Worm (Caenorhabditis elegans) whole organism, mixed stage, embryonic: Measurements from ENCODE around the gene kin-4.
"Not testable (repeated sequence)": the region's sequence is repeated elsewhere in the genome, so short reads cannot be mapped to it uniquely, and the experiment has no call there.

ENCODE experiments used
- M03D4.4 ChIP-seq: sonication (generic microtip); optimal IDR thresholded peaks from 2 replicates; lab custom pipeline; 2017; ENCODE audit warnings: mild to moderate bottlenecking, missing genetic modification characterization, missing compliant biosample characterization
- bed-3 ChIP-seq: fragments of 200-800 bp; sonication (Bioruptor generic); optimal IDR thresholded peaks from 3 replicates; lab custom pipeline; 2018; ENCODE audit warnings: mild to moderate bottlenecking, missing genetic modification characterization, moderate library complexity, missing compliant biosample characterization
- ceh-43 ChIP-seq: fragments of 200-800 bp; sonication (Bioruptor generic); optimal IDR thresholded peaks from 2 replicates; lab custom pipeline; 2018; ENCODE audit warnings: mild to moderate bottlenecking, missing genetic modification characterization, moderate library complexity, missing compliant biosample characterization
- ces-1 ChIP-seq: fragments of 150-350 bp; optimal IDR thresholded peaks from 2 replicates; lab custom pipeline; 2014; ENCODE audit warnings: missing biosample characterization, missing genetic modification reagents, missing genetic modification characterization
- elt-3 ChIP-seq: fragments of 150-350 bp; optimal IDR thresholded peaks from 2 replicates; lab custom pipeline; 2014; ENCODE audit warnings: missing biosample characterization, missing genetic modification characterization
- lin-13 ChIP-seq: fragments of 150-350 bp; optimal IDR thresholded peaks from 2 replicates; lab custom pipeline; 2014; ENCODE audit warnings: missing biosample characterization, missing genetic modification characterization
- nhr-12 ChIP-seq: fragments of 150-350 bp; optimal IDR thresholded peaks from 2 replicates; lab custom pipeline; 2014; ENCODE audit warnings: missing biosample characterization, missing genetic modification characterization
- nhr-237 ChIP-seq: fragments of 150-350 bp; optimal IDR thresholded peaks from 2 replicates; lab custom pipeline; 2014; ENCODE audit warnings: missing biosample characterization, missing genetic modification characterization
- nhr-28 ChIP-seq: fragments of 150-350 bp; optimal IDR thresholded peaks from 2 replicates; lab custom pipeline; 2014; ENCODE audit warnings: missing biosample characterization, missing genetic modification characterization
- pha-4 ChIP-seq: fragments of 150-350 bp; optimal IDR thresholded peaks from 2 replicates; lab custom pipeline; 2018; ENCODE audit warnings: missing biosample characterization, missing genetic modification reagents, missing genetic modification characterization
- snpc-4 ChIP-seq: fragments of 150-350 bp; optimal IDR thresholded peaks from 2 replicates; lab custom pipeline; 2014; ENCODE audit warnings: missing biosample characterization, missing genetic modification characterization
- unc-39 ChIP-seq: fragments of 150-350 bp; optimal IDR thresholded peaks from 2 replicates; lab custom pipeline; 2014; ENCODE audit warnings: missing biosample characterization, missing genetic modification characterization
- unc-62 ChIP-seq: fragments of 150-350 bp; optimal IDR thresholded peaks from 2 replicates; lab custom pipeline; 2014; ENCODE audit warnings: missing biosample characterization, missing genetic modification reagents, missing genetic modification characterization

- TF ChIP-seq ceh-43 (GFP tag; lab: Kevin White, UChicago); snpc-4 (tag; lab: Kevin White, UChicago); pha-4 (tag; lab: Kevin White, UChicago); bed-3; unc-62; nhr-28; nhr-237 (tag; lab: Kevin White, UChicago); unc-39; ces-1; nhr-12 (tag; lab: Kevin White, UChicago); elt-3 (tag; lab: Kevin White, UChicago): not testable (repeated sequence)
- peak; percentile 3 for TF ChIP-seq M03D4.4 (tag; lab: Kevin White, UChicago)
- peak; percentile 31 for TF ChIP-seq lin-13 (tag; lab: Kevin White, UChicago)
These were observed 18.5 kb upstream of the kin-4 start, which contains the start of the genes his-63 and his-64 for ce11 chrIV:11406744-11407690.
